Fruit fly (Drosophila melanogaster) whole organism, embryonic: ENCODE data around the gene Mvd.

Experiments used
- BEAF-32 ChIP-seq: fragments of 200-800 bp; sonication (Bioruptor generic); optimal IDR thresholded peaks from 3 replicates; lab custom pipeline; 2017; ENCODE audit warnings: missing biosample characterization, missing genetic modification characterization, mild to moderate bottlenecking, moderate library complexity, missing genetic modification reagents
- CG10267 ChIP-seq: fragments of 200-800 bp; sonication (Bioruptor generic); optimal IDR thresholded peaks from 2 replicates; lab custom pipeline; 2018; ENCODE audit warnings: missing biosample characterization, mild to moderate bottlenecking, missing genetic modification characterization, moderate library complexity
- CG11093 ChIP-seq: fragments of 200-800 bp; sonication (Bioruptor generic); IDR thresholded peaks from 3 replicates; pipeline ENCODE4 v1.3.6; 2022; ENCODE audit warnings: missing biosample characterization, missing genetic modification characterization
- CG12744 ChIP-seq: fragments of 200-800 bp; sonication (Bioruptor generic); optimal IDR thresholded peaks from 2 replicates; lab custom pipeline; 2016; ENCODE audit warnings: missing biosample characterization, missing genetic modification characterization
- CG14050 ChIP-seq: fragments of 200-800 bp; sonication (Bioruptor generic); IDR thresholded peaks from 3 replicates; pipeline ENCODE4 v1.3.6; 2022; ENCODE audit warnings: missing biosample characterization, missing genetic modification characterization
- CG14710 ChIP-seq: fragments of 200-800 bp; sonication (Bioruptor generic); optimal IDR thresholded peaks from 3 replicates; lab custom pipeline; 2019; ENCODE audit warnings: missing biosample characterization, mild to moderate bottlenecking, missing genetic modification characterization, moderate library complexity
- CG15514 ChIP-seq: fragments of 200-800 bp; sonication (Bioruptor generic); optimal IDR thresholded peaks from 3 replicates; lab custom pipeline; 2017; ENCODE audit warnings: missing biosample characterization, missing genetic modification characterization, mild to moderate bottlenecking, moderate library complexity, missing genetic modification reagents
- CG1603 ChIP-seq: fragments of 200-800 bp; sonication (Bioruptor generic); optimal IDR thresholded peaks from 2 replicates; lab custom pipeline; 2019; ENCODE audit warnings: missing biosample characterization, mild to moderate bottlenecking, missing genetic modification characterization, moderate library complexity
- CG18011 ChIP-seq: fragments of 200-800 bp; sonication (Bioruptor generic); optimal IDR thresholded peaks from 2 replicates; lab custom pipeline; 2017; ENCODE audit warnings: missing biosample characterization, missing genetic modification characterization, mild to moderate bottlenecking, moderate library complexity, missing genotype
- CG18476 ChIP-seq: fragments of 200-800 bp; sonication (Bioruptor generic); optimal IDR thresholded peaks from 2 replicates; lab custom pipeline; 2016; ENCODE audit warnings: missing biosample characterization, mild to moderate bottlenecking, missing genetic modification characterization
- CG2116 ChIP-seq: fragments of 200-800 bp; sonication (Bioruptor generic); optimal IDR thresholded peaks from 3 replicates; lab custom pipeline; 2018; ENCODE audit warnings: missing biosample characterization, mild to moderate bottlenecking, missing genetic modification characterization
- CG30020 ChIP-seq: fragments of 200-800 bp; optimal IDR thresholded peaks from 2 replicates; lab custom pipeline; 2019; ENCODE audit warnings: missing biosample characterization, mild to moderate bottlenecking, missing genetic modification characterization, moderate library complexity
- CG3995 ChIP-seq: fragments of 200-800 bp; sonication (Bioruptor generic); optimal IDR thresholded peaks from 3 replicates; lab custom pipeline; 2016; ENCODE audit warnings: missing biosample characterization, missing genetic modification characterization
- CG5180 ChIP-seq: fragments of 200-800 bp; sonication (Bioruptor generic); optimal IDR thresholded peaks from 3 replicates; lab custom pipeline; 2017; ENCODE audit warnings: missing biosample characterization, missing genetic modification characterization, mild to moderate bottlenecking, moderate library complexity, missing genetic modification reagents
- CG8281 ChIP-seq: fragments of 200-800 bp; sonication (Bioruptor generic); optimal IDR thresholded peaks from 2 replicates; lab custom pipeline; 2018; ENCODE audit warnings: missing biosample characterization, mild to moderate bottlenecking, missing genetic modification characterization, moderate library complexity
- Dll ChIP-seq: fragments of 200-800 bp; sonication (Bioruptor generic); IDR thresholded peaks from 4 replicates; pipeline ENCODE4 v1.3.6; 2022; ENCODE audit warnings: missing biosample characterization, missing genetic modification characterization; ENCODE audit not compliant: partially characterized antibody
- Dref ChIP-seq: fragments of 200-800 bp; sonication (Bioruptor generic); IDR thresholded peaks from 2 replicates; pipeline ENCODE4 v1.3.6; 2022; ENCODE audit warnings: missing biosample characterization, missing genetic modification characterization
- Fer1 ChIP-seq: fragments of 200-800 bp; sonication (Bioruptor generic); optimal IDR thresholded peaks from 2 replicates; lab custom pipeline; 2017; ENCODE audit warnings: missing biosample characterization, mild to moderate bottlenecking, missing genetic modification characterization
- H15 ChIP-seq: fragments of 200-800 bp; sonication (Bioruptor generic); IDR thresholded peaks from 3 replicates; pipeline ENCODE4 v1.3.6; 2022; ENCODE audit warnings: missing biosample characterization, missing genetic modification characterization
- Jarid2 ChIP-seq: fragments of 200-800 bp; sonication (Bioruptor generic); optimal IDR thresholded peaks from 3 replicates; lab custom pipeline; 2017; ENCODE audit warnings: mild to moderate bottlenecking, missing biosample characterization, missing genetic modification reagents, missing genetic modification characterization
- Lpt ChIP-seq: fragments of >200 bp; optimal IDR thresholded peaks from 2 replicates; lab custom pipeline; 2018; ENCODE audit warnings: missing biosample characterization, missing genetic modification characterization
- Max ChIP-seq: fragments of 200-800 bp; sonication (Bioruptor generic); optimal IDR thresholded peaks from 2 replicates; lab custom pipeline; 2016; ENCODE audit warnings: missing biosample characterization, mild to moderate bottlenecking, missing genetic modification characterization
- Myb ChIP-seq: fragments of 200-800 bp; sonication (Bioruptor generic); optimal IDR thresholded peaks from 2 replicates; lab custom pipeline; 2016; ENCODE audit warnings: missing biosample characterization, missing genetic modification characterization
- Pdp1 ChIP-seq, 2 experiments: fragments of 200-800 bp; sonication (Bioruptor generic); optimal IDR thresholded peaks; 3 replicates each; lab custom pipeline; 2016; ENCODE audit warnings: missing biosample characterization in 2 of 2, missing genetic modification characterization in 2 of 2, mild to moderate bottlenecking in 1 of 2, moderate library complexity in 1 of 2
- Rfx ChIP-seq: fragments of 200-800 bp; sonication (Bioruptor generic); IDR thresholded peaks from 2 replicates; pipeline ENCODE4 v1.3.6; 2022; ENCODE audit warnings: missing biosample characterization, missing genetic modification characterization
- Sry-β ChIP-seq: fragments of 200-800 bp; sonication (Bioruptor generic); optimal IDR thresholded peaks from 2 replicates; lab custom pipeline; 2018; ENCODE audit warnings: missing biosample characterization, mild to moderate bottlenecking, missing genetic modification characterization, moderate library complexity
- Sry-δ ChIP-seq: fragments of 200-800 bp; sonication (Bioruptor generic); optimal IDR thresholded peaks from 2 replicates; lab custom pipeline; 2016; ENCODE audit warnings: missing biosample characterization, missing genetic modification characterization
- bcd ChIP-seq: fragments of 200-800 bp; sonication (Bioruptor generic); optimal IDR thresholded peaks from 2 replicates; lab custom pipeline; 2017; ENCODE audit warnings: missing biosample characterization, mild to moderate bottlenecking, missing genetic modification characterization
- crc ChIP-seq: fragments of 200-800 bp; sonication (Bioruptor generic); optimal IDR thresholded peaks from 2 replicates; lab custom pipeline; 2016; ENCODE audit warnings: missing biosample characterization, missing genetic modification characterization
- crp ChIP-seq, 2 experiments: fragments of 200-800 bp; sonication (Bioruptor generic); optimal IDR thresholded peaks; 2 replicates in 1 of 2; 3 replicates in 1 of 2; lab custom pipeline; 2017; ENCODE audit warnings: missing biosample characterization in 2 of 2, missing genetic modification characterization in 2 of 2, mild to moderate bottlenecking in 1 of 2, moderate library complexity in 1 of 2
- dimm ChIP-seq: fragments of 200-800 bp; sonication (Bioruptor generic); IDR thresholded peaks from 2 replicates; pipeline ENCODE4 v1.3.6; 2022; ENCODE audit warnings: missing biosample characterization, missing genetic modification characterization
- fd64A ChIP-seq: fragments of 200-800 bp; sonication (Bioruptor generic); optimal IDR thresholded peaks from 3 replicates; lab custom pipeline; 2018; ENCODE audit warnings: missing biosample characterization, mild to moderate bottlenecking, missing genetic modification characterization
- fu2 ChIP-seq: fragments of 200-800 bp; sonication (Bioruptor generic); optimal IDR thresholded peaks from 2 replicates; lab custom pipeline; 2016; ENCODE audit warnings: missing biosample characterization, missing genetic modification characterization
- lab ChIP-seq: fragments of 200-800 bp; sonication (Bioruptor generic); optimal IDR thresholded peaks from 3 replicates; lab custom pipeline; 2017; ENCODE audit warnings: missing biosample characterization, missing genetic modification characterization, mild to moderate bottlenecking, moderate library complexity, missing genetic modification reagents
- lbe ChIP-seq: fragments of 200-800 bp; sonication (Bioruptor generic); optimal IDR thresholded peaks from 2 replicates; lab custom pipeline; 2016; ENCODE audit warnings: missing biosample characterization, mild to moderate bottlenecking, missing genetic modification characterization
- mld ChIP-seq: fragments of 200-800 bp; sonication (Bioruptor generic); IDR thresholded peaks from 3 replicates; pipeline ENCODE4 v1.3.6; 2022; ENCODE audit warnings: missing biosample characterization, missing genetic modification characterization; ENCODE audit not compliant: partially characterized antibody
- onecut ChIP-seq: fragments of 200-800 bp; sonication (Bioruptor generic); IDR thresholded peaks from 2 replicates; pipeline ENCODE4 v1.3.6; 2022; ENCODE audit warnings: missing biosample characterization, missing genetic modification characterization
- row ChIP-seq: fragments of 200-800 bp; sonication (Bioruptor generic); IDR thresholded peaks from 3 replicates; pipeline ENCODE4 v1.3.6; 2022; ENCODE audit warnings: missing biosample characterization, missing genetic modification characterization
- sens ChIP-seq: fragments of 200-800 bp; sonication (Bioruptor generic); peaks from one replicate; lab custom pipeline; 2016; ENCODE audit warnings: missing biosample characterization, missing genetic modification characterization
- sug ChIP-seq: fragments of 200-800 bp; optimal IDR thresholded peaks from 2 replicates; lab custom pipeline; 2019; ENCODE audit warnings: missing biosample characterization, mild to moderate bottlenecking, missing genetic modification characterization, moderate library complexity
- trem ChIP-seq: fragments of 200-800 bp; optimal IDR thresholded peaks from 3 replicates; lab custom pipeline; 2019; ENCODE audit warnings: missing biosample characterization, mild to moderate bottlenecking, missing genetic modification characterization, moderate library complexity
- unc-4 ChIP-seq: fragments of 200-800 bp; sonication (Bioruptor generic); IDR thresholded peaks from 2 replicates; pipeline ENCODE4 v1.3.6; 2022; ENCODE audit warnings: missing biosample characterization, missing genetic modification characterization; ENCODE audit not compliant: partially characterized antibody
- zen2 ChIP-seq: fragments of 200-800 bp; sonication (Bioruptor generic); IDR thresholded peaks from 3 replicates; pipeline ENCODE4 v1.3.6; 2022; ENCODE audit warnings: missing biosample characterization, missing genetic modification characterization; ENCODE audit not compliant: partially characterized antibody

Gene Mvd

DNA sequence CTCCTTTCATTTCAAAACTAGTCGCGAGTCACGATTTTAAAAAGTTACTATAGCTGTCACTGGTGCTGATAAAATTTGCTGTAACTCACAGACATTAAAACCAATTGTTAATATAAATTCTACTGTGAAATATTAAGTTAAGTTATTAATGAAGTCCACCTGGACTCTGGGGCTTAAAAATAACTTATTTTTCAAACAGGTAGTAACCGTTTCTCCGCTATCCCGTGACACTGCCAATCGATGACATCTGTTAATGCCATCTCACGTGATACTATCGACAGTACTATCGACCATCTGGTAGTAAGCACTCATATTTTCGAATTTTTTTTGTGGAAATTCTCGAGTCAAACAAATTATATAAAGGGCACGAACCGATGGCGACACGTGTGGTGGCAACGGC lies 15.0 kb upstream of the Mvd start, which contains the start of the genes CG12379 and MagR (continued):
- TF ChIP-seq CG14050 (GFP tag; lab: Robert Waterston, UW) (no peak), Rfx (peak; percentile 72)

dm6 chrX:15737110-15737509 lies 11.9 kb upstream of the Mvd start, which contains the start of gene Arp6:
Arp6 (minus strand) TSS chrX:15737120.
- TF ChIP-seq lbe (GFP tag; lab: Kevin White, UChicago) (no peak), Dref (GFP tag; lab: Robert Waterston, UW) (peak; percentile 57), CG8281 (tag; lab: Kevin White, UChicago) (no peak), crp (GFP tag; optimal IDR thresholded peaks at IDR 0.05; lab: Kevin White, UChicago) (peak in 1 of 2 experiments; percentile 65), crc (GFP tag; lab: Kevin White, UChicago) (no peak), CG11093 (no peak), Sry-β (GFP tag; lab: Kevin White, UChicago) (peak; percentile 93), unc-4 (GFP tag; lab: Robert Waterston, UW) (0 out of 2 replicates have a peak, but pooled peaks have one; percentile 24), H15 (GFP tag; lab: Robert Waterston, UW) (no peak), trem (peak; percentile 29), CG14710 (tag; lab: Kevin White, UChicago) (peak; percentile 26), fu2 (GFP tag; lab: Kevin White, UChicago) (no peak), mld (GFP tag; lab: Robert Waterston, UW) (no peak), CG18476 (no peak), CG10267 (tag; lab: Kevin White, UChicago) (peak; percentile 38), zen2 (GFP tag; lab: Robert Waterston, UW) (no peak), Dll (GFP tag; lab: Robert Waterston, UW) (0 out of 4 replicates have a peak, but pooled peaks have one; percentile 42), CG30020 (tag; lab: Kevin White, UChicago) (peak; percentile 1), Lpt (no peak), CG5180 (GFP tag; lab: Kevin White, UChicago) (no peak), CG2116 (GFP tag; lab: Kevin White, UChicago) (peak; percentile 40), sug (tag; lab: Kevin White, UChicago) (peak; percentile 6), Pdp1 (GFP tag; optimal IDR thresholded peaks at IDR 0.05; lab: Kevin White, UChicago) (no peak), sens (peak; percentile 43), Jarid2 (GFP tag; lab: Kevin White, UChicago) (no peak), CG3995 (GFP tag; lab: Kevin White, UChicago) (peak; percentile 65), BEAF-32 (GFP tag; lab: Kevin White, UChicago) (peak; percentile 32), row (GFP tag; lab: Robert Waterston, UW) (peak; percentile 61), CG15514 (peak; percentile 26), Fer1 (GFP tag; lab: Kevin White, UChicago) (no peak), bcd (GFP tag; lab: Kevin White, UChicago) (no peak), onecut (GFP tag; lab: Robert Waterston, UW) (no peak), CG18011 (no peak), Sry-δ (GFP tag; lab: Kevin White, UChicago) (peak; percentile 7), CG1603 (tag; lab: Kevin White, UChicago) (no peak), Max (GFP tag; lab: Kevin White, UChicago) (no peak), lab (GFP tag; lab: Kevin White, UChicago) (no peak), fd64A (GFP tag; lab: Kevin White, UChicago) (no peak), dimm (GFP tag; lab: Robert Waterston, UW) (no peak), CG12744 (GFP tag; lab: Kevin White, UChicago) (no peak), Myb (peak; percentile 48)
- TF ChIP-seq, all 482 proteins: peak for 18
